Worm (Caenorhabditis elegans) whole organism, L1 larva: Measurements from ENCODE around the gene pafo-1.
"Not testable (repeated sequence)": the region's sequence is repeated elsewhere in the genome, so short reads cannot be mapped to it uniquely, and the experiment has no call there.

Source experiments
- C16A3.4 ChIP-seq: fragments of 150-350 bp; optimal IDR thresholded peaks from 2 replicates; lab custom pipeline; 2014; ENCODE audit warnings: missing biosample characterization, missing genetic modification characterization
- F16B12.6 ChIP-seq: fragments of 150-350 bp; optimal IDR thresholded peaks from 2 replicates; lab custom pipeline; 2014; ENCODE audit warnings: missing biosample characterization, missing genetic modification characterization
- Y116A8C.19 ChIP-seq: sonication (generic microtip); optimal IDR thresholded peaks from 2 replicates; lab custom pipeline; 2016; ENCODE audit warnings: missing compliant biosample characterization, missing genetic modification characterization, borderline replicate concordance
- ama-1 ChIP-seq: fragments of 150-350 bp; optimal IDR thresholded peaks from 2 replicates; lab custom pipeline; 2014
- ceh-63 ChIP-seq: fragments of 200-800 bp; sonication (Bioruptor generic); optimal IDR thresholded peaks from 2 replicates; lab custom pipeline; 2018; ENCODE audit warnings: mild to moderate bottlenecking, missing genetic modification characterization, missing compliant biosample characterization
- ceh-82 ChIP-seq, 3 experiments: fragments of 150-350 bp in 1 of 3; sonication (generic microtip) in 2 of 3; optimal IDR thresholded peaks; 2 replicates each; lab custom pipeline; 2014 to 2017; ENCODE audit warnings: missing biosample characterization in 3 of 3, missing genetic modification characterization in 3 of 3
- dpl-1 ChIP-seq, 3 experiments: fragments of 150-350 bp in 2 of 3; sonication (generic microtip) in 1 of 3; optimal IDR thresholded peaks; 2 replicates each; lab custom pipeline; 2014 to 2017; ENCODE audit warnings: missing biosample characterization in 3 of 3, missing genetic modification characterization in 3 of 3, missing genetic modification reagents in 3 of 3
- dsc-1 ChIP-seq: sonication (generic microtip); optimal IDR thresholded peaks from 2 replicates; lab custom pipeline; 2016; ENCODE audit warnings: mild to moderate bottlenecking, missing genetic modification characterization, missing compliant biosample characterization
- efl-1 ChIP-seq, 4 experiments: fragments of 150-350 bp; optimal IDR thresholded peaks in 3 of 4; peaks in 1 of 4; 1 replicate in 1 of 4; 2 replicates in 3 of 4; lab custom pipeline; 2014; ENCODE audit warnings: missing biosample characterization in 2 of 4, missing genetic modification characterization in 2 of 4, missing genetic modification reagents in 2 of 4
- efl-3 ChIP-seq: fragments of 200-800 bp; sonication (Bioruptor generic); optimal IDR thresholded peaks from 2 replicates; lab custom pipeline; 2018; ENCODE audit warnings: mild to moderate bottlenecking, missing genetic modification characterization, missing compliant biosample characterization
- egl-13 ChIP-seq: sonication (generic microtip); optimal IDR thresholded peaks from 2 replicates; lab custom pipeline; 2016; ENCODE audit warnings: missing genotype, missing genetic modification reagents, missing genetic modification characterization, missing compliant biosample characterization
- egl-27 ChIP-seq, 2 experiments: fragments of 150-350 bp in 1 of 2; sonication (generic microtip); optimal IDR thresholded peaks; 3 replicates each; lab custom pipeline; 2017 to 2018; ENCODE audit warnings: missing biosample characterization in 2 of 2, missing genetic modification characterization in 2 of 2, missing genetic modification reagents in 2 of 2
- elt-2 ChIP-seq: sonication (generic microtip); optimal IDR thresholded peaks from 2 replicates; lab custom pipeline; 2016; ENCODE audit warnings: missing genetic modification characterization, mild to moderate bottlenecking, inconsistent platforms, missing compliant biosample characterization, missing genetic modification reagents
- elt-3 ChIP-seq, 6 experiments: fragments of 150-350 bp in 1 of 6; sonication (generic microtip); optimal IDR thresholded peaks; 2 replicates each; lab custom pipeline; 2017 to 2018; ENCODE audit warnings: missing biosample characterization in 6 of 6, missing genetic modification characterization in 6 of 6, inconsistent platforms in 1 of 6
- ets-5 ChIP-seq: fragments of 200-800 bp; sonication (Bioruptor generic); IDR thresholded peaks from 2 replicates; pipeline ENCODE4 v1.3.6; 2022; ENCODE audit warnings: missing genetic modification characterization, missing compliant biosample characterization
- fkh-10 ChIP-seq: sonication (generic microtip); optimal IDR thresholded peaks from 2 replicates; lab custom pipeline; 2017; ENCODE audit warnings: missing biosample characterization, missing genetic modification reagents, missing genetic modification characterization
- fkh-4 ChIP-seq: sonication (generic microtip); optimal IDR thresholded peaks from 2 replicates; lab custom pipeline; 2016; ENCODE audit warnings: missing compliant biosample characterization, missing genetic modification characterization, borderline replicate concordance
- hlh-17 ChIP-seq: fragments of 200-800 bp; sonication (Bioruptor generic); optimal IDR thresholded peaks from 2 replicates; lab custom pipeline; 2018; ENCODE audit warnings: missing genetic modification characterization, mild to moderate bottlenecking, missing compliant biosample characterization, moderate library complexity, borderline replicate concordance
- irx-1 ChIP-seq: sonication (generic microtip); optimal IDR thresholded peaks from 2 replicates; lab custom pipeline; 2016; ENCODE audit warnings: missing genetic modification characterization, missing compliant biosample characterization
- lin-13 ChIP-seq: fragments of 150-350 bp; optimal IDR thresholded peaks from 2 replicates; lab custom pipeline; 2014; ENCODE audit warnings: missing biosample characterization, missing genetic modification reagents, missing genetic modification characterization
- lin-39 ChIP-seq: fragments of 150-350 bp; optimal IDR thresholded peaks from 2 replicates; lab custom pipeline; 2014; ENCODE audit warnings: missing biosample characterization, missing genetic modification reagents, missing genetic modification characterization
- lir-3 ChIP-seq: sonication (generic microtip); optimal IDR thresholded peaks from 2 replicates; lab custom pipeline; 2016; ENCODE audit warnings: mild to moderate bottlenecking, missing genetic modification characterization, moderate library complexity, missing compliant biosample characterization; ENCODE audit not compliant: poor library complexity
- mab-9 ChIP-seq: fragments of 200-800 bp; sonication (Bioruptor generic); IDR thresholded peaks from 2 replicates; pipeline ENCODE4 v1.3.6; 2022; ENCODE audit warnings: missing genetic modification reagents, missing genetic modification characterization, missing compliant biosample characterization
- mep-1 ChIP-seq: fragments of 150-350 bp; optimal IDR thresholded peaks from 2 replicates; lab custom pipeline; 2014; ENCODE audit warnings: missing biosample characterization, missing genetic modification characterization
- nhr-77 ChIP-seq: fragments of 150-350 bp; optimal IDR thresholded peaks from 2 replicates; lab custom pipeline; 2014; ENCODE audit warnings: missing biosample characterization, missing genetic modification characterization
- nhr-84 ChIP-seq: sonication (generic microtip); optimal IDR thresholded peaks from 2 replicates; lab custom pipeline; 2017; ENCODE audit warnings: missing biosample characterization, missing genetic modification characterization
- nhr-85 ChIP-seq: sonication (generic microtip); peaks from one replicate; lab custom pipeline; 2016; ENCODE audit warnings: missing genetic modification characterization, inconsistent platforms, missing compliant biosample characterization
- pqm-1 ChIP-seq: sonication (generic microtip); optimal IDR thresholded peaks from 3 replicates; lab custom pipeline; 2017; ENCODE audit warnings: missing biosample characterization, missing genetic modification characterization
- snpc-4 ChIP-seq: fragments of 150-350 bp; optimal IDR thresholded peaks from 2 replicates; lab custom pipeline; 2014; ENCODE audit warnings: missing biosample characterization, missing genetic modification characterization
- snu-23 ChIP-seq: sonication (generic microtip); optimal IDR thresholded peaks from 2 replicates; lab custom pipeline; 2016; ENCODE audit warnings: missing genetic modification characterization, missing compliant biosample characterization
- sox-4 ChIP-seq: sonication (generic microtip); optimal IDR thresholded peaks from 2 replicates; lab custom pipeline; 2016; ENCODE audit warnings: missing genetic modification characterization, missing compliant biosample characterization
- sptf-1 ChIP-seq: fragments of 150-350 bp; optimal IDR thresholded peaks from 2 replicates; lab custom pipeline; 2014; ENCODE audit warnings: missing biosample characterization, missing genetic modification characterization
- sup-37 ChIP-seq: fragments of 200-800 bp; sonication (Bioruptor generic); optimal IDR thresholded peaks from 2 replicates; lab custom pipeline; 2018; ENCODE audit warnings: mild to moderate bottlenecking, missing genetic modification characterization, missing compliant biosample characterization
- swsn-7 ChIP-seq: sonication (generic microtip); optimal IDR thresholded peaks from 2 replicates; lab custom pipeline; 2016; ENCODE audit warnings: missing genetic modification characterization, missing compliant biosample characterization
- unc-130 ChIP-seq: fragments of 150-350 bp; optimal IDR thresholded peaks from 2 replicates; lab custom pipeline; 2017; ENCODE audit warnings: missing biosample characterization, missing genetic modification characterization, inconsistent platforms
- unc-30 ChIP-seq: sonication (generic microtip); optimal IDR thresholded peaks from 2 replicates; lab custom pipeline; 2017; ENCODE audit warnings: missing biosample characterization, missing genetic modification characterization
- unc-62 ChIP-seq: fragments of 150-350 bp; optimal IDR thresholded peaks from 2 replicates; lab custom pipeline; 2014; ENCODE audit warnings: missing biosample characterization, missing genetic modification reagents, missing genetic modification characterization
- unc-98 ChIP-seq: fragments of 200-800 bp; sonication (Bioruptor generic); IDR thresholded peaks from 2 replicates; pipeline ENCODE4 v1.3.6; 2022; ENCODE audit warnings: missing genetic modification characterization, missing compliant biosample characterization
- vab-15 ChIP-seq: sonication (generic microtip); optimal IDR thresholded peaks from 2 replicates; lab custom pipeline; 2017; ENCODE audit warnings: missing genotype, mild to moderate bottlenecking, missing genetic modification characterization, missing compliant biosample characterization
- zip-4 ChIP-seq: fragments of 200-800 bp; sonication (Bioruptor generic); optimal IDR thresholded peaks from 2 replicates; lab custom pipeline; 2018; ENCODE audit warnings: mild to moderate bottlenecking, missing genetic modification characterization, moderate library complexity, missing compliant biosample characterization
- ztf-4 ChIP-seq: fragments of 150-350 bp; optimal IDR thresholded peaks from 2 replicates; lab custom pipeline; 2014; ENCODE audit warnings: missing biosample characterization, missing genetic modification characterization

Gene pafo-1

ce11 chrV:11475638-11476037 is 45.9 kb upstream of the pafo-1 start, which contains the start of gene T11F9.7:
Gene T11F9.7 (plus strand): TSS chrV:11475938.
- not testable (repeated sequence) for TF ChIP-seq lin-39 (tag; lab: Kevin White, UChicago); snu-23 (GFP tag; lab: Kevin White, UChicago); swsn-7

- no peak for TF ChIP-seq unc-98 (GFP tag; lab: Robert Waterston, UW)
- TF ChIP-seq efl-1 (optimal IDR thresholded peaks at IDR 0.05; lab: Kevin White, UChicago) = no peak
- peak in 1 of 2 experiments; percentile 64 for TF ChIP-seq efl-1 (GFP tag; optimal IDR thresholded peaks at IDR 0.05 in 1 of 2; lab: Kevin White, UChicago)
Measured at ce11 chrV:11479406-11479805, 42.1 kb upstream of the pafo-1 start, which contains the start of gene T11F9.22. Gene T11F9.22 (plus strand): TSS chrV:11479706.

ce11 chrV:11480734-11481133 is 40.8 kb upstream of the pafo-1 start, which contains the start of gene T11F9.14:
Gene T11F9.14 (minus strand): TSS chrV:11480834.
- TF ChIP-seq unc-30, elt-2, unc-130 (tag; lab: Kevin White, UChicago): not testable (repeated sequence)

ce11 chrV:11483580-11484092 is 37.9 kb upstream of the pafo-1 start, which contains the start of gene col-157:
Gene col-157 (plus strand): TSS chrV:11484042.
- TF ChIP-seq fkh-4 (tag; lab: Kevin White, UChicago); hlh-17 (GFP tag; lab: Kevin White, UChicago); ets-5 (GFP tag; lab: Robert Waterston, UW): not testable (repeated sequence)

ce11 chrV:11484404-11484803 is 37.1 kb upstream of the pafo-1 start:
- no peak for TF ChIP-seq ceh-82 (tag; optimal IDR thresholded peaks at IDR 0.05; lab: Kevin White, UChicago)
- TF ChIP-seq lin-13 (GFP tag; lab: Kevin White, UChicago) = no peak
- TF ChIP-seq sox-4 (tag; lab: Kevin White, UChicago) = no peak
- no peak for TF ChIP-seq ztf-4 (tag; lab: Kevin White, UChicago)
- TF ChIP-seq nhr-84 (tag; lab: Kevin White, UChicago) = no peak
- no peak for TF ChIP-seq pqm-1 (tag; lab: Kevin White, UChicago)
- TF ChIP-seq dsc-1 (tag; lab: Kevin White, UChicago) = no peak
- no peak for TF ChIP-seq irx-1 (tag; lab: Kevin White, UChicago)
- TF ChIP-seq fkh-10 (GFP tag; lab: Kevin White, UChicago) = no peak
- TF ChIP-seq ceh-63 (GFP tag; lab: Kevin White, UChicago) = no peak
- no peak for TF ChIP-seq ama-1 (lab: Kevin White, UChicago)
- TF ChIP-seq, all 84 proteins: peak for 0

ce11 chrV:11485558-11485957 is 35.9 kb upstream of the pafo-1 start, which contains the start of gene srh-1:
Gene srh-1 (plus strand): TSS chrV:11485858.
- TF ChIP-seq egl-13 (no peak), C16A3.4 (no peak), snpc-4 (no peak), unc-62 (no peak), F16B12.6 (tag; lab: Kevin White, UChicago) (no peak)

- no peak for TF ChIP-seq elt-3 (tag; optimal IDR thresholded peaks at IDR 0.05; lab: Kevin White, UChicago)
- no peak for TF ChIP-seq nhr-85 (tag; lab: Kevin White, UChicago)
- no peak for TF ChIP-seq sup-37
- TF ChIP-seq dpl-1 (GFP tag; optimal IDR thresholded peaks at IDR 0.05; lab: Kevin White, UChicago) = no peak
- TF ChIP-seq mab-9 (GFP tag; lab: Robert Waterston, UW) = no peak
- TF ChIP-seq nhr-77 = no peak
- no peak for TF ChIP-seq efl-3 (GFP tag; lab: Kevin White, UChicago)
- TF ChIP-seq lir-3 (tag; lab: Kevin White, UChicago) = no peak
- TF ChIP-seq Y116A8C.19 = no peak
- no peak for TF ChIP-seq egl-27 (tag; optimal IDR thresholded peaks at IDR 0.05; lab: Kevin White, UChicago)
- no peak for TF ChIP-seq zip-4 (GFP tag; lab: Kevin White, UChicago)
- TF ChIP-seq sptf-1 (tag; lab: Kevin White, UChicago) = no peak
- TF ChIP-seq vab-15 (tag; lab: Kevin White, UChicago) = no peak
- no peak for TF ChIP-seq mep-1 (tag; lab: Kevin White, UChicago)
Measured at ce11 chrV:11486680-11487079, 34.8 kb upstream of the pafo-1 start, which contains the start of gene T11F9.10. Gene T11F9.10 (plus strand): TSS chrV:11486980.
